Fruit fly (Drosophila melanogaster) whole organism, embryonic: ENCODE data around the gene CG14071.

Experiments
- CG11398 ChIP-seq: fragments of 200-800 bp; sonication (Bioruptor generic); optimal IDR thresholded peaks from 2 replicates; lab custom pipeline; 2016; ENCODE audit warnings: missing biosample characterization, missing genetic modification characterization
- CG11560 ChIP-seq: fragments of 200-800 bp; sonication (Bioruptor generic); IDR thresholded peaks from 3 replicates; pipeline ENCODE4 v1.3.6; 2022; ENCODE audit warnings: missing biosample characterization, missing genetic modification characterization
- CG12299 ChIP-seq: fragments of 200-800 bp; sonication (Bioruptor generic); optimal IDR thresholded peaks from 2 replicates; lab custom pipeline; 2018; ENCODE audit warnings: missing biosample characterization, mild to moderate bottlenecking, missing genetic modification characterization
- CG12744 ChIP-seq: fragments of 200-800 bp; sonication (Bioruptor generic); optimal IDR thresholded peaks from 2 replicates; lab custom pipeline; 2016; ENCODE audit warnings: missing biosample characterization, missing genetic modification characterization
- CG12769 ChIP-seq: fragments of 200-800 bp; sonication (Bioruptor generic); optimal IDR thresholded peaks from 2 replicates; lab custom pipeline; 2019; ENCODE audit warnings: missing biosample characterization, mild to moderate bottlenecking, missing genetic modification characterization, moderate library complexity
- CG13775 ChIP-seq: fragments of 200-800 bp; sonication (Bioruptor generic); optimal IDR thresholded peaks from 3 replicates; lab custom pipeline; 2017; ENCODE audit warnings: missing biosample characterization, mild to moderate bottlenecking, missing genetic modification characterization
- CG14014 ChIP-seq: fragments of 200-800 bp; sonication (Bioruptor generic); IDR thresholded peaks from 2 replicates; pipeline ENCODE4 v1.3.6; 2022; ENCODE audit warnings: missing biosample characterization, missing genetic modification characterization
- CG17829 ChIP-seq: fragments of 200-800 bp; optimal IDR thresholded peaks from 2 replicates; lab custom pipeline; 2019; ENCODE audit warnings: missing biosample characterization, mild to moderate bottlenecking, missing genetic modification characterization, moderate library complexity
- CG18764 ChIP-seq: fragments of 200-800 bp; sonication (Bioruptor generic); optimal IDR thresholded peaks from 3 replicates; lab custom pipeline; 2016; ENCODE audit warnings: missing biosample characterization, missing genetic modification characterization
- CG2202 ChIP-seq: fragments of 200-800 bp; sonication (Bioruptor generic); optimal IDR thresholded peaks from 2 replicates; lab custom pipeline; 2018; ENCODE audit warnings: missing biosample characterization, mild to moderate bottlenecking, missing genetic modification characterization
- CG30403 ChIP-seq: fragments of 200-800 bp; sonication (Bioruptor generic); optimal IDR thresholded peaks from 3 replicates; lab custom pipeline; 2016; ENCODE audit warnings: missing biosample characterization, missing genetic modification characterization
- CG31365 ChIP-seq: fragments of 200-800 bp; sonication (Bioruptor generic); optimal IDR thresholded peaks from 2 replicates; lab custom pipeline; 2018; ENCODE audit warnings: missing biosample characterization, mild to moderate bottlenecking, missing genetic modification characterization
- CG31441 ChIP-seq: fragments of 200-800 bp; sonication (Bioruptor generic); IDR thresholded peaks from 2 replicates; pipeline ENCODE4 v1.3.6; 2022; ENCODE audit warnings: missing biosample characterization, missing genetic modification characterization
- CG3163 ChIP-seq: fragments of 200-800 bp; sonication (Bioruptor generic); optimal IDR thresholded peaks from 3 replicates; lab custom pipeline; 2016; ENCODE audit warnings: missing biosample characterization, missing genetic modification characterization
- CG3281 ChIP-seq: fragments of 200-800 bp; sonication (Bioruptor generic); optimal IDR thresholded peaks from 3 replicates; lab custom pipeline; 2017; ENCODE audit warnings: missing biosample characterization, mild to moderate bottlenecking, missing genetic modification characterization
- CG3726 ChIP-seq: fragments of 200-800 bp; sonication (Bioruptor generic); IDR thresholded peaks from 3 replicates; pipeline ENCODE4, ENCODE4 v1.3.6; 2022; ENCODE audit warnings: missing biosample characterization, missing genetic modification characterization
- CG3847 ChIP-seq: fragments of 200-800 bp; sonication (Bioruptor generic); IDR thresholded peaks from 2 replicates; pipeline ENCODE4 v1.3.6; 2022; ENCODE audit warnings: missing biosample characterization, missing genetic modification characterization
- CG4707 ChIP-seq: fragments of 200-800 bp; sonication (Bioruptor generic); optimal IDR thresholded peaks from 2 replicates; lab custom pipeline; 2018; ENCODE audit warnings: missing biosample characterization, mild to moderate bottlenecking, missing genetic modification characterization, moderate library complexity
- CG4854 ChIP-seq: fragments of 200-800 bp; sonication (Bioruptor generic); optimal IDR thresholded peaks from 2 replicates; lab custom pipeline; 2016; ENCODE audit warnings: missing biosample characterization, missing genetic modification characterization, inconsistent platforms
- CG6813 ChIP-seq: fragments of 200-800 bp; sonication (Bioruptor generic); optimal IDR thresholded peaks from 2 replicates; lab custom pipeline; 2017; ENCODE audit warnings: missing biosample characterization, missing genetic modification characterization, mild to moderate bottlenecking, moderate library complexity, missing genetic modification reagents
- CG7963 ChIP-seq: fragments of 200-800 bp; sonication (Bioruptor generic); IDR thresholded peaks from 3 replicates; pipeline ENCODE4 v1.3.6; 2022; ENCODE audit warnings: missing biosample characterization, missing genetic modification characterization; ENCODE audit not compliant: partially characterized antibody
- CG8765 ChIP-seq: fragments of 200-800 bp; sonication (Bioruptor generic); IDR thresholded peaks from 2 replicates; pipeline ENCODE4 v1.3.6; 2022; ENCODE audit warnings: missing biosample characterization, missing genetic modification characterization
- CG9932 ChIP-seq: fragments of 200-800 bp; sonication (Bioruptor generic); IDR thresholded peaks from 2 replicates; pipeline ENCODE4 v1.3.6; 2022; ENCODE audit warnings: missing biosample characterization, missing genetic modification characterization
- Dad ChIP-seq: fragments of 200-800 bp; sonication (Bioruptor generic); optimal IDR thresholded peaks from 3 replicates; lab custom pipeline; 2016; ENCODE audit warnings: missing biosample characterization, missing genetic modification characterization
- Dll ChIP-seq: fragments of 200-800 bp; sonication (Bioruptor generic); IDR thresholded peaks from 4 replicates; pipeline ENCODE4 v1.3.6; 2022; ENCODE audit warnings: missing biosample characterization, missing genetic modification characterization; ENCODE audit not compliant: partially characterized antibody
- E2f2 ChIP-seq: fragments of 200-800 bp; sonication (Bioruptor generic); IDR thresholded peaks from 2 replicates; pipeline ENCODE4 v1.3.6; 2022; ENCODE audit warnings: missing biosample characterization, missing genetic modification characterization
- Gsc ChIP-seq: fragments of 200-800 bp; sonication (Bioruptor generic); IDR thresholded peaks from 2 replicates; pipeline ENCODE4 v1.3.6; 2022; ENCODE audit warnings: missing biosample characterization, missing genetic modification characterization
- HLHmδ ChIP-seq: fragments of 200-800 bp; sonication (Bioruptor generic); optimal IDR thresholded peaks from 2 replicates; lab custom pipeline; 2018; ENCODE audit warnings: missing biosample characterization, mild to moderate bottlenecking, missing genetic modification characterization, moderate library complexity
- Hand ChIP-seq: fragments of 200-800 bp; sonication (Bioruptor generic); optimal IDR thresholded peaks from 2 replicates; lab custom pipeline; 2017; ENCODE audit warnings: mild to moderate bottlenecking, missing biosample characterization, missing genetic modification reagents, missing genetic modification characterization
- HmgZ ChIP-seq: fragments of 200-800 bp; sonication (Bioruptor generic); optimal IDR thresholded peaks from 2 replicates; lab custom pipeline; 2018; ENCODE audit warnings: missing biosample characterization, mild to moderate bottlenecking, missing genetic modification characterization
- Hmr ChIP-seq: fragments of 200-800 bp; sonication (Bioruptor generic); optimal IDR thresholded peaks from 3 replicates; lab custom pipeline; 2017; ENCODE audit warnings: mild to moderate bottlenecking, missing biosample characterization, missing genetic modification reagents, missing genetic modification characterization
- Lpt ChIP-seq: fragments of >200 bp; optimal IDR thresholded peaks from 2 replicates; lab custom pipeline; 2018; ENCODE audit warnings: missing biosample characterization, missing genetic modification characterization
- Ptx1 ChIP-seq: fragments of 200-800 bp; sonication (Bioruptor generic); IDR thresholded peaks from 2 replicates; pipeline ENCODE4 v1.3.6; 2022; ENCODE audit warnings: missing biosample characterization, missing genetic modification characterization
- Sry-β ChIP-seq: fragments of 200-800 bp; sonication (Bioruptor generic); optimal IDR thresholded peaks from 2 replicates; lab custom pipeline; 2018; ENCODE audit warnings: missing biosample characterization, mild to moderate bottlenecking, missing genetic modification characterization, moderate library complexity
- Trl ChIP-seq, 3 experiments: fragments of >200 bp in 2 of 3; fragments of 200-800 bp in 1 of 3; sonication (Bioruptor generic) in 1 of 3; optimal IDR thresholded peaks; 2 replicates in 1 of 3; 3 replicates in 2 of 3; lab custom pipeline; 2016 to 2017; ENCODE audit warnings: missing biosample characterization in 1 of 3, missing genetic modification characterization in 1 of 3
- al ChIP-seq: fragments of 200-800 bp; sonication (Bioruptor generic); IDR thresholded peaks from 2 replicates; pipeline ENCODE4 v1.3.6; 2022; ENCODE audit warnings: missing biosample characterization, missing genetic modification characterization
- br ChIP-seq: fragments of >200 bp; optimal IDR thresholded peaks from 2 replicates; lab custom pipeline; 2017
- cato ChIP-seq: fragments of 200-800 bp; sonication (Bioruptor generic); optimal IDR thresholded peaks from 2 replicates; lab custom pipeline; 2016; ENCODE audit warnings: missing biosample characterization, missing genetic modification characterization, borderline replicate concordance
- dmrt11E ChIP-seq: fragments of 200-800 bp; sonication (Bioruptor generic); optimal IDR thresholded peaks from 3 replicates; lab custom pipeline; 2018; ENCODE audit warnings: missing biosample characterization, mild to moderate bottlenecking, missing genetic modification characterization, moderate library complexity
- fd3F ChIP-seq: fragments of 200-800 bp; sonication (Bioruptor generic); optimal IDR thresholded peaks from 2 replicates; lab custom pipeline; 2018; ENCODE audit warnings: missing biosample characterization, mild to moderate bottlenecking, missing genetic modification characterization, moderate library complexity
- fd96Cb ChIP-seq: fragments of 200-800 bp; sonication (Bioruptor generic); optimal IDR thresholded peaks from 2 replicates; lab custom pipeline; 2018; ENCODE audit warnings: missing biosample characterization, mild to moderate bottlenecking, missing genetic modification characterization, moderate library complexity
- fru ChIP-seq: fragments of >200 bp; optimal IDR thresholded peaks from 2 replicates; lab custom pipeline; 2017
- jing ChIP-seq: fragments of 200-800 bp; sonication (Bioruptor generic); optimal IDR thresholded peaks from 2 replicates; lab custom pipeline; 2018; ENCODE audit warnings: missing biosample characterization, mild to moderate bottlenecking, missing genetic modification characterization
- lbe ChIP-seq: fragments of 200-800 bp; sonication (Bioruptor generic); optimal IDR thresholded peaks from 2 replicates; lab custom pipeline; 2016; ENCODE audit warnings: missing biosample characterization, mild to moderate bottlenecking, missing genetic modification characterization
- nerfin-1 ChIP-seq: fragments of 200-800 bp; sonication (Bioruptor generic); optimal IDR thresholded peaks from 3 replicates; lab custom pipeline; 2019; ENCODE audit warnings: missing biosample characterization, mild to moderate bottlenecking, missing genetic modification characterization, moderate library complexity
- pum ChIP-seq: fragments of 200-800 bp; sonication (Bioruptor generic); optimal IDR thresholded peaks from 2 replicates; lab custom pipeline; 2016; ENCODE audit warnings: missing biosample characterization, missing genetic modification characterization
- stc ChIP-seq: fragments of 200-800 bp; sonication (Bioruptor generic); IDR thresholded peaks from 2 replicates; pipeline ENCODE4 v1.3.6; 2022; ENCODE audit warnings: missing biosample characterization, missing genetic modification characterization
- toy ChIP-seq: fragments of 200-800 bp; sonication (Bioruptor generic); IDR thresholded peaks from 2 replicates; pipeline ENCODE4 v1.3.6; 2022; ENCODE audit warnings: missing biosample characterization, missing genetic modification characterization
- tup ChIP-seq: fragments of 200-800 bp; sonication (Bioruptor generic); optimal IDR thresholded peaks from 2 replicates; lab custom pipeline; 2016; ENCODE audit warnings: missing biosample characterization, mild to moderate bottlenecking, missing genetic modification characterization, moderate library complexity

CG14071 gene

DNA sequence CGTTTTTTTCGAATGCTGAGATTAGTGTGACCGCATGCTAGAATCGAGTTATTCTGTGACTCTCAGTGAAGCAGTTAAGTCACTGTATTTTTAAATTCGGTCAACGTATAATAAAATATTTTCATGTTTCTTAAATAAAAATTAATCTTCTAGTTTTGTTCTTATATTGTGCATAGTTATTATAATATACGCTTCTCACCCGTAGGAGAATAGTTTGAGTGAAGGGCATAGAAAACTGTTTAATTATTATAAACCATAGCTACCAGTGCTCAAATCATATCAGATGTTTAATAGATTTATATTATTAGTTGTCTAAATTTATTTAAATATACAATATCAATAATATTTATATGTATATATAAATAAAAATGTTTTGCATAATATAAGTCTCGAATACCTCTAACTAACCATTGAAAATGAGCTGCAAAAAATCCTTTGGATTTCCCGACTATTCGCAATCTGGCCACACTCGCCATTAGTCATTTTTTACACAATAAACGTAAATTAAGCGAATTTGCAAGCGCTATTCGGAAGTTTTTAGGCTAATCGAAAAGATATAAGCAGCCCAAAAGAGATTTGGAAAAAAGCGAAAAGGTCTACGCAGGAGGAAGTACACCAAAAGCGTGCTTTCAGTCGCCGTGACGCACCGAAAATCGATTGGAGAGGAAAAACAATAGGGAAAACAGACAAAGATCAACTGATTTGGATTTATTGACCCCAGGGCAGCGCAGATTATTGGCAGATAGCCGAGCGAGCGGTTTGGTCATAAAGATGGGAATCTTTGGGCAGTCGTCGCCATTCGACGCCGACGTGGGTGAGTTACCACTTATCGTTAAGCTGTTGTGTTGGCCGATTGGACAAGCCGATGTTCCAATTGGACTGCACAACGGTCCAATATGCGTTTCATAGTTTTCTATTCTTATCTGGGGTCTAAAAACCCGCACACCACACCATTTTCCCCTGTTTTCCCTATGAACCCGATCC is 30.4 kb downstream of the CG14071 start, which contains the start of the genes aurB and Stam (continued):
- TF ChIP-seq CG17829, result peak; percentile 75
- TF ChIP-seq HmgZ (tag; lab: Kevin White, UChicago), result no peak
- TF ChIP-seq CG12769 (tag; lab: Kevin White, UChicago), result no peak
- no peak for TF ChIP-seq jing
- TF ChIP-seq CG3726 (GFP tag; lab: Robert Waterston, UW), result no peak
- TF ChIP-seq CG9932 (GFP tag; lab: Robert Waterston, UW), result peak; percentile 34; the same call in 1 of the 2 replicates
- peak; percentile 31 for TF ChIP-seq fd96Cb (tag; lab: Kevin White, UChicago)
- no peak for TF ChIP-seq Dll (GFP tag; lab: Robert Waterston, UW)
- peak; percentile 16 for TF ChIP-seq nerfin-1 (tag; lab: Kevin White, UChicago)
- peak; percentile 89 for TF ChIP-seq CG31441 (GFP tag; lab: Robert Waterston, UW)
- peak; percentile 55 for TF ChIP-seq Hmr (GFP tag; lab: Kevin White, UChicago)
- no peak for TF ChIP-seq CG14014 (GFP tag; lab: Robert Waterston, UW)
- no peak for TF ChIP-seq fru (lab: Kevin White, UChicago)
- no peak for TF ChIP-seq CG6813
- peak; percentile 15; the same call in 1 of the 2 replicates for TF ChIP-seq al (GFP tag; lab: Robert Waterston, UW)
- TF ChIP-seq Gsc, result no peak
- TF ChIP-seq CG30403 (GFP tag; lab: Kevin White, UChicago), result peak; percentile 57
- TF ChIP-seq CG4854, result no peak
- TF ChIP-seq Hand (GFP tag; lab: Kevin White, UChicago), result no peak
- no peak for TF ChIP-seq CG31365 (tag; lab: Kevin White, UChicago)
- TF ChIP-seq CG12744 (GFP tag; lab: Kevin White, UChicago), result no peak
- TF ChIP-seq Lpt (GFP tag; lab: Kevin White, UChicago), result no peak
- TF ChIP-seq lbe, result peak; percentile 8
- TF ChIP-seq CG8765 (GFP tag; lab: Robert Waterston, UW), result no peak
- peak; percentile 40 for TF ChIP-seq fd3F (GFP tag; lab: Kevin White, UChicago)
- TF ChIP-seq stc (GFP tag; lab: Robert Waterston, UW), result no peak
- peak; percentile 5 for TF ChIP-seq CG2202
- TF ChIP-seq Ptx1, result peak; percentile 48; the same call in 1 of the 2 replicates
- TF ChIP-seq cato (GFP tag; lab: Kevin White, UChicago), result peak; percentile 54
- TF ChIP-seq toy, result no peak
- no peak for TF ChIP-seq pum
- TF ChIP-seq CG3163 (GFP tag; lab: Kevin White, UChicago), result no peak
- no peak for TF ChIP-seq tup
- TF ChIP-seq Dad (GFP tag; lab: Kevin White, UChicago), result no peak
- peak; percentile 16 for TF ChIP-seq CG18764 (GFP tag; lab: Kevin White, UChicago)
- TF ChIP-seq dmrt11E (tag; lab: Kevin White, UChicago), result peak; percentile 76
- peak; percentile 37 for TF ChIP-seq CG12299 (tag; lab: Kevin White, UChicago)
- no peak for TF ChIP-seq br (lab: Kevin White, UChicago)
- TF ChIP-seq HLHmδ (GFP tag; lab: Kevin White, UChicago), result no peak
- TF ChIP-seq CG4707, result no peak
- no peak for TF ChIP-seq Trl (optimal IDR thresholded peaks at IDR 0.05; lab: Kevin White, UChicago)
- TF ChIP-seq Trl (GFP tag; optimal IDR thresholded peaks at IDR 0.05; lab: Kevin White, UChicago), result no peak
- no peak for TF ChIP-seq CG11398
- peak; percentile 83 for TF ChIP-seq E2f2 (GFP tag; lab: Robert Waterston, UW)
- peak; percentile 12 for TF ChIP-seq Sry-β (GFP tag; lab: Kevin White, UChicago)
- TF ChIP-seq CG7963, result no peak
- TF ChIP-seq CG3281 (GFP tag; lab: Kevin White, UChicago), result peak; percentile 61
- no peak for TF ChIP-seq CG3847 (GFP tag; lab: Robert Waterston, UW)
- TF ChIP-seq CG13775 (GFP tag; lab: Kevin White, UChicago), result peak; percentile 68
- no peak for TF ChIP-seq CG11560 (tag; lab: Robert Waterston, UW)
